Worm (Caenorhabditis elegans) whole organism, late embryonic: ENCODE results near the gene M163.11.

Source experiments
- F13H6.1 ChIP-seq: sonication (generic microtip); optimal IDR thresholded peaks from 2 replicates; lab custom pipeline; 2016; ENCODE audit warnings: missing genetic modification characterization, missing compliant biosample characterization
- ama-1 ChIP-seq: fragments of 150-350 bp; optimal IDR thresholded peaks from 2 replicates; lab custom pipeline; 2014
- ceh-2 ChIP-seq: sonication (generic microtip); optimal IDR thresholded peaks from 2 replicates; lab custom pipeline; 2016; ENCODE audit warnings: missing genotype, missing genetic modification characterization, missing compliant biosample characterization
- ceh-22 ChIP-seq: sonication (generic microtip); optimal IDR thresholded peaks from 2 replicates; lab custom pipeline; 2017; ENCODE audit warnings: missing biosample characterization, missing genetic modification characterization
- ceh-30 ChIP-seq: fragments of 150-350 bp; optimal IDR thresholded peaks from 2 replicates; lab custom pipeline; 2014; ENCODE audit warnings: missing biosample characterization, missing genetic modification characterization
- ets-4 ChIP-seq: sonication (generic microtip); optimal IDR thresholded peaks from 2 replicates; lab custom pipeline; 2016; ENCODE audit warnings: missing genetic modification characterization, missing compliant biosample characterization
- pag-3 ChIP-seq: sonication (generic microtip); optimal IDR thresholded peaks from 2 replicates; lab custom pipeline; 2016; ENCODE audit warnings: missing compliant biosample characterization, missing genetic modification characterization, borderline replicate concordance
- unc-55 ChIP-seq: sonication (generic microtip); optimal IDR thresholded peaks from 2 replicates; lab custom pipeline; 2017; ENCODE audit warnings: missing biosample characterization, missing genetic modification reagents, missing genetic modification characterization

ce11 chrX:14499830-14500409 is 20.7 kb downstream of the M163.11 start:
- TF ChIP-seq pag-3 (no peak), ama-1 (no peak), F13H6.1 (tag; lab: Kevin White, UChicago) (no peak), ceh-2 (tag; lab: Kevin White, UChicago) (no peak), unc-55 (no peak), ets-4 (tag; lab: Kevin White, UChicago) (no peak), ceh-30 (no peak), ceh-22 (tag; lab: Kevin White, UChicago) (no peak)
